Fruit fly (Drosophila melanogaster) whole organism, embryonic: Measurements from ENCODE around the gene CG15814.

Experiments used
- Awh ChIP-seq: fragments of 200-800 bp; sonication (Bioruptor generic); IDR thresholded peaks from 2 replicates; pipeline ENCODE4, ENCODE4 v1.3.6; 2022; ENCODE audit warnings: missing biosample characterization, missing genetic modification characterization
- Blimp-1 ChIP-seq: fragments of 200-800 bp; sonication (Bioruptor generic); optimal IDR thresholded peaks from 3 replicates; lab custom pipeline; 2018; ENCODE audit warnings: missing biosample characterization, missing genetic modification characterization, mild to moderate bottlenecking, moderate library complexity, missing genetic modification reagents
- CG10147 ChIP-seq: fragments of 200-800 bp; sonication (Bioruptor generic); optimal IDR thresholded peaks from 2 replicates; lab custom pipeline; 2019; ENCODE audit warnings: missing biosample characterization, mild to moderate bottlenecking, missing genetic modification characterization, moderate library complexity
- CG14014 ChIP-seq: fragments of 200-800 bp; sonication (Bioruptor generic); IDR thresholded peaks from 2 replicates; pipeline ENCODE4 v1.3.6; 2022; ENCODE audit warnings: missing biosample characterization, missing genetic modification characterization
- CG1602 ChIP-seq: fragments of 200-800 bp; sonication (Bioruptor generic); optimal IDR thresholded peaks from 3 replicates; lab custom pipeline; 2016; ENCODE audit warnings: missing biosample characterization, missing genetic modification characterization
- CG17385 ChIP-seq: fragments of 200-800 bp; sonication (Bioruptor generic); optimal IDR thresholded peaks from 3 replicates; lab custom pipeline; 2018; ENCODE audit warnings: missing biosample characterization, mild to moderate bottlenecking, missing genetic modification characterization
- CG17829 ChIP-seq: fragments of 200-800 bp; optimal IDR thresholded peaks from 2 replicates; lab custom pipeline; 2019; ENCODE audit warnings: missing biosample characterization, mild to moderate bottlenecking, missing genetic modification characterization, moderate library complexity
- CG17912 ChIP-seq: fragments of 200-800 bp; sonication (Bioruptor generic); optimal IDR thresholded peaks from 2 replicates; lab custom pipeline; 2018; ENCODE audit warnings: missing biosample characterization, mild to moderate bottlenecking, missing genetic modification characterization
- CG2678 ChIP-seq: fragments of 200-800 bp; sonication (Bioruptor generic); optimal IDR thresholded peaks from 3 replicates; lab custom pipeline; 2019; ENCODE audit warnings: missing biosample characterization, mild to moderate bottlenecking, missing genetic modification characterization, moderate library complexity
- CG32772 ChIP-seq: fragments of 200-800 bp; sonication (Bioruptor generic); IDR thresholded peaks from 2 replicates; pipeline ENCODE4 v1.3.6; 2022; ENCODE audit warnings: missing biosample characterization, missing genetic modification characterization
- CG3847 ChIP-seq: fragments of 200-800 bp; sonication (Bioruptor generic); IDR thresholded peaks from 2 replicates; pipeline ENCODE4 v1.3.6; 2022; ENCODE audit warnings: missing biosample characterization, missing genetic modification characterization
- CG42726 ChIP-seq: fragments of 200-800 bp; sonication (Bioruptor generic); IDR thresholded peaks from 2 replicates; pipeline ENCODE4 v1.3.6; 2022; ENCODE audit warnings: missing biosample characterization, missing genetic modification characterization; ENCODE audit not compliant: partially characterized antibody
- CG4328 ChIP-seq: fragments of 200-800 bp; sonication (Bioruptor generic); optimal IDR thresholded peaks from 3 replicates; lab custom pipeline; 2017; ENCODE audit warnings: missing biosample characterization, missing genetic modification reagents, missing genetic modification characterization
- CG4617 ChIP-seq: fragments of 200-800 bp; sonication (Bioruptor generic); optimal IDR thresholded peaks from 3 replicates; lab custom pipeline; 2016; ENCODE audit warnings: missing biosample characterization, missing genetic modification characterization, borderline replicate concordance
- CG5180 ChIP-seq: fragments of 200-800 bp; sonication (Bioruptor generic); optimal IDR thresholded peaks from 3 replicates; lab custom pipeline; 2017; ENCODE audit warnings: missing biosample characterization, missing genetic modification characterization, mild to moderate bottlenecking, moderate library complexity, missing genetic modification reagents
- CG7556 ChIP-seq: fragments of 200-800 bp; sonication (Bioruptor generic); optimal IDR thresholded peaks from 2 replicates; lab custom pipeline; 2017; ENCODE audit warnings: missing biosample characterization, mild to moderate bottlenecking, missing genetic modification characterization
- CG7987 ChIP-seq: fragments of 200-800 bp; sonication (Bioruptor generic); optimal IDR thresholded peaks from 2 replicates; lab custom pipeline; 2018; ENCODE audit warnings: missing biosample characterization, mild to moderate bottlenecking, missing genetic modification characterization, moderate library complexity
- CG9609 ChIP-seq: fragments of 200-800 bp; sonication (Bioruptor generic); optimal IDR thresholded peaks from 3 replicates; lab custom pipeline; 2016; ENCODE audit warnings: missing biosample characterization, missing genetic modification characterization
- D ChIP-seq, 2 experiments: fragments of 200-800 bp in 1 of 2; fragments of >200 bp in 1 of 2; sonication (Bioruptor generic) in 1 of 2; optimal IDR thresholded peaks; 2 replicates in 1 of 2; 3 replicates in 1 of 2; lab custom pipeline; 2017; ENCODE audit warnings: mild to moderate bottlenecking in 1 of 2, missing biosample characterization in 1 of 2, missing genetic modification characterization in 1 of 2, missing genetic modification reagents in 1 of 2
- Dfd ChIP-seq, 2 experiments: fragments of >200 bp; optimal IDR thresholded peaks; 2 replicates each; lab custom pipeline; 2017; ENCODE audit warnings: missing biosample characterization in 2 of 2, missing genetic modification characterization in 2 of 2
- Gsc ChIP-seq: fragments of 200-800 bp; sonication (Bioruptor generic); IDR thresholded peaks from 2 replicates; pipeline ENCODE4 v1.3.6; 2022; ENCODE audit warnings: missing biosample characterization, missing genetic modification characterization
- Hr51 ChIP-seq, 2 experiments: fragments of 200-800 bp; sonication (Bioruptor generic); optimal IDR thresholded peaks; 2 replicates in 1 of 2; 3 replicates in 1 of 2; lab custom pipeline; 2016 to 2018; ENCODE audit warnings: missing biosample characterization in 2 of 2, missing genetic modification characterization in 2 of 2, mild to moderate bottlenecking in 1 of 2, moderate library complexity in 1 of 2
- Mes4 ChIP-seq: fragments of 200-800 bp; sonication (Bioruptor generic); optimal IDR thresholded peaks from 2 replicates; lab custom pipeline; 2016; ENCODE audit warnings: missing biosample characterization, missing genetic modification characterization
- NC2β ChIP-seq: fragments of 200-800 bp; sonication (Bioruptor generic); optimal IDR thresholded peaks from 2 replicates; lab custom pipeline; 2016; ENCODE audit warnings: missing biosample characterization, missing genetic modification characterization
- Optix ChIP-seq: fragments of 200-800 bp; sonication (Bioruptor generic); IDR thresholded peaks from 3 replicates; pipeline ENCODE4 v1.3.6; 2022; ENCODE audit warnings: missing biosample characterization, missing genetic modification characterization
- Rfx ChIP-seq: fragments of 200-800 bp; sonication (Bioruptor generic); IDR thresholded peaks from 2 replicates; pipeline ENCODE4 v1.3.6; 2022; ENCODE audit warnings: missing biosample characterization, missing genetic modification characterization
- Ssrp ChIP-seq: fragments of 200-800 bp; sonication (Bioruptor generic); optimal IDR thresholded peaks from 2 replicates; lab custom pipeline; 2018; ENCODE audit warnings: missing biosample characterization, mild to moderate bottlenecking, missing genetic modification characterization, moderate library complexity
- YL-1 ChIP-seq: fragments of 200-800 bp; sonication (Bioruptor generic); optimal IDR thresholded peaks from 3 replicates; lab custom pipeline; 2017; ENCODE audit warnings: missing biosample characterization, mild to moderate bottlenecking, missing genetic modification characterization
- corto ChIP-seq: fragments of 200-800 bp; sonication (Bioruptor generic); optimal IDR thresholded peaks from 2 replicates; lab custom pipeline; 2016; ENCODE audit warnings: missing biosample characterization, mild to moderate bottlenecking, missing genetic modification characterization, moderate library complexity
- cwo ChIP-seq: fragments of 200-800 bp; sonication (Bioruptor generic); optimal IDR thresholded peaks from 3 replicates; lab custom pipeline; 2017; ENCODE audit warnings: missing biosample characterization, missing genetic modification characterization, mild to moderate bottlenecking, moderate library complexity, missing genetic modification reagents
- da ChIP-seq: fragments of 200-800 bp; sonication (Bioruptor generic); optimal IDR thresholded peaks from 2 replicates; lab custom pipeline; 2016; ENCODE audit warnings: missing biosample characterization, missing genetic modification characterization
- danr ChIP-seq: fragments of 200-800 bp; sonication (Bioruptor generic); IDR thresholded peaks from 2 replicates; pipeline ENCODE4 v1.3.6; 2022; ENCODE audit warnings: missing biosample characterization, missing genetic modification characterization
- disco-r ChIP-seq: fragments of 200-800 bp; sonication (Bioruptor generic); optimal IDR thresholded peaks from 2 replicates; lab custom pipeline; 2016; ENCODE audit warnings: missing biosample characterization, missing genetic modification characterization
- dpn ChIP-seq, 2 experiments: fragments of 200-800 bp; sonication (Bioruptor generic); optimal IDR thresholded peaks; 3 replicates each; lab custom pipeline; 2016; ENCODE audit warnings: missing biosample characterization in 2 of 2, missing genetic modification characterization in 2 of 2
- dysf ChIP-seq: fragments of 200-800 bp; sonication (Bioruptor generic); IDR thresholded peaks from 3 replicates; pipeline ENCODE4 v1.3.6; 2022; ENCODE audit warnings: missing biosample characterization, missing genetic modification characterization
- fru ChIP-seq: fragments of >200 bp; optimal IDR thresholded peaks from 2 replicates; lab custom pipeline; 2017
- gfzf ChIP-seq: fragments of 200-800 bp; sonication (Bioruptor generic); optimal IDR thresholded peaks from 2 replicates; lab custom pipeline; 2016; ENCODE audit warnings: missing biosample characterization, mild to moderate bottlenecking, missing genetic modification characterization, moderate library complexity
- ham ChIP-seq: fragments of 200-800 bp; sonication (Bioruptor generic); IDR thresholded peaks from 2 replicates; pipeline ENCODE4 v1.3.6; 2022; ENCODE audit warnings: missing biosample characterization, missing genetic modification characterization
- p53 ChIP-seq: fragments of 200-800 bp; sonication (Bioruptor generic); optimal IDR thresholded peaks from 2 replicates; lab custom pipeline; 2016; ENCODE audit warnings: missing biosample characterization, missing genetic modification characterization
- repo ChIP-seq: fragments of 200-800 bp; sonication (Bioruptor generic); optimal IDR thresholded peaks from 2 replicates; lab custom pipeline; 2016; ENCODE audit warnings: missing biosample characterization, missing genetic modification characterization
- salm ChIP-seq: fragments of 200-800 bp; sonication (Bioruptor generic); optimal IDR thresholded peaks from 2 replicates; lab custom pipeline; 2018; ENCODE audit warnings: missing biosample characterization, mild to moderate bottlenecking, missing genetic modification characterization
- sim ChIP-seq: fragments of 200-800 bp; sonication (Bioruptor generic); IDR thresholded peaks from 2 replicates; pipeline ENCODE4 v1.3.6; 2022; ENCODE audit warnings: missing biosample characterization, missing genetic modification characterization
- sima ChIP-seq: fragments of 200-800 bp; sonication (Bioruptor generic); optimal IDR thresholded peaks from 2 replicates; lab custom pipeline; 2016; ENCODE audit warnings: missing biosample characterization, missing genetic modification characterization
- slou ChIP-seq: fragments of 200-800 bp; sonication (Bioruptor generic); optimal IDR thresholded peaks from 3 replicates; lab custom pipeline; 2016; ENCODE audit warnings: missing biosample characterization, missing genetic modification characterization
- stwl ChIP-seq: fragments of 200-800 bp; sonication (Bioruptor generic); optimal IDR thresholded peaks from 3 replicates; lab custom pipeline; 2018; ENCODE audit warnings: missing biosample characterization, mild to moderate bottlenecking, missing genetic modification characterization, moderate library complexity
- tap ChIP-seq: fragments of 200-800 bp; optimal IDR thresholded peaks from 3 replicates; lab custom pipeline; 2019; ENCODE audit warnings: missing biosample characterization, mild to moderate bottlenecking, missing genetic modification characterization, moderate library complexity
- yki ChIP-seq: fragments of >200 bp; optimal IDR thresholded peaks from 3 replicates; lab custom pipeline; 2018
- zf30C ChIP-seq: fragments of 200-800 bp; sonication (Bioruptor generic); optimal IDR thresholded peaks from 3 replicates; lab custom pipeline; 2018; ENCODE audit warnings: missing biosample characterization, mild to moderate bottlenecking, missing genetic modification characterization

Gene CG15814

DNA sequence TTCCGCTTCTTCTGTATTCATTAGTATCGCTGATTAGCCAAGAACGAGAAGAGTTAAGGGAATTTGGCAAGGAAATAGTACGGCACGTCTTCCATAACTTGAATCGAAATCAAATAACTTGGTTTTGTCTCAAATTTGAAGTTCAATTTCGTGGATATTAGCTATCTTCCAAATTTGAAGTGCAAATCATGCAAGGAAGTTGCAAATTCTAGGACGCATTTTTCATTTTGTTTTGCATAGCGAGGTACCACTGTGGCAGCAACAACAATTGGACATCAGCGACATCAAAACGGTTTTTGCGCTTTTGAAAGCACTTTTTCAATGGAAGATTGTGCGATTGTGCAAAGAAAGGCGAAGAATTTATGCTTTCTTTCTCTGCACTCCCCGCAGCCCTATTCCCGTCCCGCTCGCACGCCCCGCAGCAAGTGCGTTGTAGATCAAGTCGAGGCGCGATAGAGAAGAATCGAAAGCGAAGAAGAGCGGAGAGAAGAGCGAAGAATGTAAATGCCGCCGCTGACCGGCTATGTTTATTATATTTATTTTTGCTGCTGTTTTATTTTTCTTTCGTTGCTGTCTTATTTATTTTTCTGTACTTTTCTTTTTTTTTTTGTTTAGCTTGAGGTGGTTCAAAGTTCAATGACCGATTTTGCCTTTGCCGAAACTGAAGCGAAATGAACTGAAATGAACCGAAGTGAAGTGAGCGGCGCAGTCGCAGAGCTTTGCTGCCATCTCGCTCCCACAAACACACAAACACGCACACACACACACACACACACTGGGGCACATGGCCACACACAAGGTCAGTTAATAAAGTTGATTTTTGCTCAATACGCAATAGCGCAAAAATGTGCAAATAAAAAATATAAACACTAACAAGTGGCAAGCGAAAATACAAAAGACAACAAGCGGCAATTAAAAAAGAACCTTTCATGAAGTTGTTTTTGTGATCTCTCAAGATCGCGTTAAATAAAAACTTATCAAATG lies 31.3 kb upstream of the CG15814 start (continued):
- TF ChIP-seq sim (GFP tag; lab: Robert Waterston, UW) = no peak
- peak; percentile 31 for TF ChIP-seq tap (tag; lab: Kevin White, UChicago)
- TF ChIP-seq yki (lab: Kevin White, UChicago) = no peak
- TF ChIP-seq Mes4 (GFP tag; lab: Kevin White, UChicago) = no peak
- TF ChIP-seq Hr51 (GFP tag; optimal IDR thresholded peaks at IDR 0.05; lab: Kevin White, UChicago) = peak; percentile 6 to 59
- TF ChIP-seq CG1602 (GFP tag; lab: Kevin White, UChicago) = no peak
- TF ChIP-seq YL-1 = no peak
- no peak for TF ChIP-seq fru (lab: Kevin White, UChicago)
- no peak for TF ChIP-seq Awh (GFP tag; lab: Robert Waterston, UW)
- 0 out of 2 replicates have a peak, but pooled peaks have one; percentile 38 for TF ChIP-seq ham (GFP tag; lab: Robert Waterston, UW)
- TF ChIP-seq CG42726 = no peak
- peak; percentile 14 for TF ChIP-seq Blimp-1 (GFP tag; lab: Kevin White, UChicago)
- TF ChIP-seq Gsc = no peak
- no peak for TF ChIP-seq CG10147
- TF ChIP-seq Dfd (GFP tag; optimal IDR thresholded peaks at IDR 0.05; lab: Kevin White, UChicago) = no peak
- TF ChIP-seq CG17829 (tag; lab: Kevin White, UChicago) = peak; percentile 0
- TF ChIP-seq NC2β (GFP tag; lab: Kevin White, UChicago) = no peak
- no peak for TF ChIP-seq da (GFP tag; lab: Kevin White, UChicago)
- TF ChIP-seq danr = peak; percentile 36; the same call in 1 of the 2 replicates
- no peak for TF ChIP-seq salm (tag; lab: Kevin White, UChicago)
- peak; percentile 17; the same call in 1 of the 3 replicates for TF ChIP-seq Optix (GFP tag; lab: Robert Waterston, UW)
- no peak for TF ChIP-seq gfzf (GFP tag; lab: Kevin White, UChicago)
- no peak for TF ChIP-seq CG4617 (GFP tag; lab: Kevin White, UChicago)
- peak; percentile 71; the same call in 2 of the 3 replicates for TF ChIP-seq dysf (GFP tag; lab: Robert Waterston, UW)
- TF ChIP-seq stwl (tag; lab: Kevin White, UChicago) = no peak
- TF ChIP-seq repo (GFP tag; lab: Kevin White, UChicago) = no peak
- no peak for TF ChIP-seq CG4328 (GFP tag; lab: Kevin White, UChicago)
- no peak for TF ChIP-seq slou
- TF ChIP-seq Ssrp (tag; lab: Kevin White, UChicago) = no peak
- TF ChIP-seq p53 (GFP tag; lab: Kevin White, UChicago) = no peak
- peak; percentile 73 for TF ChIP-seq CG2678 (tag; lab: Kevin White, UChicago)
- TF ChIP-seq D (optimal IDR thresholded peaks at IDR 0.05; lab: Kevin White, UChicago) = no peak
- no peak for TF ChIP-seq D (GFP tag; optimal IDR thresholded peaks at IDR 0.05; lab: Kevin White, UChicago)
- TF ChIP-seq CG9609 (GFP tag; lab: Kevin White, UChicago) = peak; percentile 66
- no peak for TF ChIP-seq disco-r (GFP tag; lab: Kevin White, UChicago)
- TF ChIP-seq CG17912 (GFP tag; lab: Kevin White, UChicago) = no peak
- peak; percentile 15 for TF ChIP-seq CG5180 (GFP tag; lab: Kevin White, UChicago)
- no peak for TF ChIP-seq cwo (GFP tag; lab: Kevin White, UChicago)
- TF ChIP-seq zf30C = no peak
- no peak for TF ChIP-seq CG7987 (GFP tag; lab: Kevin White, UChicago)
- no peak for TF ChIP-seq corto (GFP tag; lab: Kevin White, UChicago)
- TF ChIP-seq sima (GFP tag; lab: Kevin White, UChicago) = no peak
- peak; percentile 1 for TF ChIP-seq CG7556 (GFP tag; lab: Kevin White, UChicago)
- peak; percentile 44 for TF ChIP-seq CG3847 (GFP tag; lab: Robert Waterston, UW)
- TF ChIP-seq dpn (GFP tag; optimal IDR thresholded peaks at IDR 0.05; lab: Kevin White, UChicago) = peak; percentile 49 to 62
- peak; percentile 84 for TF ChIP-seq Rfx (GFP tag; lab: Robert Waterston, UW)
- TF ChIP-seq CG14014 (GFP tag; lab: Robert Waterston, UW) = 0 out of 2 replicates have a peak, but pooled peaks have one; percentile 20
- TF ChIP-seq CG32772 (GFP tag; lab: Robert Waterston, UW) = peak; percentile 32; the same call in 1 of the 2 replicates
- TF ChIP-seq CG17385 (GFP tag; lab: Kevin White, UChicago) = peak; percentile 17
